Worm (Caenorhabditis elegans): Measurements from ENCODE around the gene D2024.4.

D2024.4 gene

ce11 chrIV:7190409-7190808 lies 40.6 kb upstream of the D2024.4 start:
- TF ChIP-seq mef-2 (tag; optimal IDR thresholded peaks at IDR 0.05), result no peak
- no peak for TF ChIP-seq aly-2 (tag; optimal IDR thresholded peaks at IDR 0.05)
- TF ChIP-seq nhr-85 (tag), result no peak
- TF ChIP-seq ceh-88 (GFP tag; IDR thresholded peaks at IDR 0.05), result no peak
- TF ChIP-seq snpc-4 (tag; optimal IDR thresholded peaks at IDR 0.05), result no peak
- no peak for TF ChIP-seq nhr-77 (tag; optimal IDR thresholded peaks at IDR 0.05)
- peak; percentile 27 for TF ChIP-seq nhr-90 (tag; optimal IDR thresholded peaks at IDR 0.05; ENCODE audit: poor library complexity)
- no peak for TF ChIP-seq swsn-7 (tag; optimal IDR thresholded peaks at IDR 0.05)
- TF ChIP-seq egl-13 (tag; optimal IDR thresholded peaks at IDR 0.05), result no peak
- no peak for TF ChIP-seq isw-1 (GFP tag; IDR thresholded peaks at IDR 0.05)
- TF ChIP-seq ama-1 (optimal IDR thresholded peaks at IDR 0.05), result no peak
- TF ChIP-seq lin-14 (GFP tag; optimal IDR thresholded peaks at IDR 0.05), result peak; percentile 56
- TF ChIP-seq mab-9 (GFP tag; IDR thresholded peaks at IDR 0.05), result no peak
- no peak for TF ChIP-seq nhr-12 (tag; optimal IDR thresholded peaks at IDR 0.05)
- no peak for TF ChIP-seq C16A3.4 (tag; optimal IDR thresholded peaks at IDR 0.05)
- no peak for TF ChIP-seq hlh-4 (tag; optimal IDR thresholded peaks at IDR 0.05)
- TF ChIP-seq blmp-1 (tag; optimal IDR thresholded peaks at IDR 0.05), result peak; percentile 22
- no peak for TF ChIP-seq nhr-76 (tag; optimal IDR thresholded peaks at IDR 0.05)
- TF ChIP-seq nhr-237 (tag; optimal IDR thresholded peaks at IDR 0.05), result no peak
- no peak for TF ChIP-seq tlp-1 (tag; optimal IDR thresholded peaks at IDR 0.05)
- no peak for TF ChIP-seq nhr-19 (GFP tag; conservative IDR thresholded peaks at IDR 0.05)
- TF ChIP-seq lin-15B (tag; optimal IDR thresholded peaks at IDR 0.05), result no peak
- TF ChIP-seq snu-23 (GFP tag; optimal IDR thresholded peaks at IDR 0.05), result no peak
- no peak for TF ChIP-seq Y116A8C.19 (tag; optimal IDR thresholded peaks at IDR 0.05; ENCODE audit: borderline replicate concordance)
- peak; percentile 89 for TF ChIP-seq elt-2 (tag; optimal IDR thresholded peaks at IDR 0.05)
- no peak for TF ChIP-seq grh-1 (GFP tag; IDR thresholded peaks at IDR 0.05)
- TF ChIP-seq pax-3 (tag; optimal IDR thresholded peaks at IDR 0.05), result no peak
- TF ChIP-seq lin-35 (GFP tag; optimal IDR thresholded peaks at IDR 0.05), result peak in 1 of 2 experiments; percentile 28
- no peak for TF ChIP-seq ztf-11 (tag; optimal IDR thresholded peaks at IDR 0.05)
- no peak for TF ChIP-seq ceh-8 (GFP tag; optimal IDR thresholded peaks at IDR 0.05)
- TF ChIP-seq F16B12.6 (tag; optimal IDR thresholded peaks at IDR 0.05), result no peak
- TF ChIP-seq dsc-1 (tag; optimal IDR thresholded peaks at IDR 0.05), result no peak
- TF ChIP-seq aha-1 (tag; optimal IDR thresholded peaks at IDR 0.05), result no peak
- TF ChIP-seq nhr-11 (tag; optimal IDR thresholded peaks at IDR 0.05), result no peak
- no peak for TF ChIP-seq sup-37 (GFP tag; optimal IDR thresholded peaks at IDR 0.05)
- TF ChIP-seq lin-13 (GFP tag; optimal IDR thresholded peaks at IDR 0.05), result no peak
- no peak for TF ChIP-seq vab-15 (tag; optimal IDR thresholded peaks at IDR 0.05)
- TF ChIP-seq nhr-20 (tag; optimal IDR thresholded peaks at IDR 0.05), result peak; percentile 38
- no peak for TF ChIP-seq mdl-1 (tag; optimal IDR thresholded peaks at IDR 0.05)
- peak; percentile 69 for TF ChIP-seq nhr-71 (tag; optimal IDR thresholded peaks at IDR 0.05)
- TF ChIP-seq elt-3 (tag; optimal IDR thresholded peaks at IDR 0.05), result peak in 3 of 6 experiments; percentile 6 to 73 (median 56)
- TF ChIP-seq unc-130 (tag; optimal IDR thresholded peaks at IDR 0.05), result no peak
- TF ChIP-seq fkh-8 (tag; optimal IDR thresholded peaks at IDR 0.05), result no peak
- no peak for TF ChIP-seq zag-1 (tag; optimal IDR thresholded peaks at IDR 0.05)
- TF ChIP-seq lsy-2 (tag; optimal IDR thresholded peaks at IDR 0.05), result no peak
- TF ChIP-seq alr-1 (tag; optimal IDR thresholded peaks at IDR 0.05; ENCODE audit: borderline replicate concordance), result no peak
- TF ChIP-seq ets-5 (GFP tag; IDR thresholded peaks at IDR 0.05), result no peak
- TF ChIP-seq jun-1 (tag; optimal IDR thresholded peaks at IDR 0.05), result peak; percentile 49
- TF ChIP-seq fkh-4 (tag; optimal IDR thresholded peaks at IDR 0.05; ENCODE audit: borderline replicate concordance), result no peak
- no peak for TF ChIP-seq efl-3 (GFP tag; optimal IDR thresholded peaks at IDR 0.05)
- TF ChIP-seq nhr-47 (tag; optimal IDR thresholded peaks at IDR 0.05), result no peak
- TF ChIP-seq nhr-28 (tag; optimal IDR thresholded peaks at IDR 0.05), result no peak

Measured in whole organism, L1 larva.